Worm (Caenorhabditis elegans) whole organism, mixed stage, embryonic: Measurements from ENCODE around the gene vps-2.

Experiments used
- M03D4.4 ChIP-seq: sonication (generic microtip); optimal IDR thresholded peaks from 2 replicates; lab custom pipeline; 2017; ENCODE audit warnings: mild to moderate bottlenecking, missing genetic modification characterization, missing compliant biosample characterization
- bed-3 ChIP-seq: fragments of 200-800 bp; sonication (Bioruptor generic); optimal IDR thresholded peaks from 3 replicates; lab custom pipeline; 2018; ENCODE audit warnings: mild to moderate bottlenecking, missing genetic modification characterization, moderate library complexity, missing compliant biosample characterization
- blmp-1 ChIP-seq: fragments of 150-350 bp; optimal IDR thresholded peaks from 2 replicates; lab custom pipeline; 2014; ENCODE audit warnings: missing biosample characterization, missing genetic modification characterization
- ceh-39 ChIP-seq: fragments of 150-350 bp; optimal IDR thresholded peaks from 2 replicates; lab custom pipeline; 2014; ENCODE audit warnings: missing biosample characterization, missing genetic modification characterization
- ceh-43 ChIP-seq: fragments of 200-800 bp; sonication (Bioruptor generic); optimal IDR thresholded peaks from 2 replicates; lab custom pipeline; 2018; ENCODE audit warnings: mild to moderate bottlenecking, missing genetic modification characterization, moderate library complexity, missing compliant biosample characterization
- ceh-83 ChIP-seq: fragments of 200-800 bp; sonication (Bioruptor generic); optimal IDR thresholded peaks from 2 replicates; lab custom pipeline; 2018; ENCODE audit warnings: mild to moderate bottlenecking, missing genetic modification characterization, missing compliant biosample characterization
- ces-1 ChIP-seq: fragments of 150-350 bp; optimal IDR thresholded peaks from 2 replicates; lab custom pipeline; 2014; ENCODE audit warnings: missing biosample characterization, missing genetic modification reagents, missing genetic modification characterization
- cnd-1 ChIP-seq: fragments of 200-800 bp; sonication (Bioruptor generic); optimal IDR thresholded peaks from 2 replicates; lab custom pipeline; 2018; ENCODE audit warnings: mild to moderate bottlenecking, missing genetic modification characterization, missing compliant biosample characterization
- drap-1 ChIP-seq: fragments of 200-800 bp; sonication (Bioruptor generic); optimal IDR thresholded peaks from 3 replicates; lab custom pipeline; 2018; ENCODE audit warnings: mild to moderate bottlenecking, missing genetic modification characterization, missing compliant biosample characterization
- elt-1 ChIP-seq: sonication (generic microtip); optimal IDR thresholded peaks from 2 replicates; lab custom pipeline; 2017; ENCODE audit warnings: missing genetic modification characterization, mild to moderate bottlenecking, missing compliant biosample characterization, antibody characterized with exemption, moderate library complexity, borderline replicate concordance; ENCODE audit not compliant: insufficient read depth
- elt-3 ChIP-seq: fragments of 150-350 bp; optimal IDR thresholded peaks from 2 replicates; lab custom pipeline; 2014; ENCODE audit warnings: missing biosample characterization, missing genetic modification characterization
- flh-1 ChIP-seq: fragments of 200-800 bp; sonication (Bioruptor generic); optimal IDR thresholded peaks from 2 replicates; lab custom pipeline; 2018; ENCODE audit warnings: mild to moderate bottlenecking, missing genetic modification characterization, moderate library complexity, missing compliant biosample characterization
- ham-2 ChIP-seq: fragments of 200-800 bp; sonication (Bioruptor generic); optimal IDR thresholded peaks from 2 replicates; lab custom pipeline; 2018; ENCODE audit warnings: mild to moderate bottlenecking, missing genetic modification characterization, missing compliant biosample characterization
- hlh-1 ChIP-seq: fragments of 150-350 bp; optimal IDR thresholded peaks from 2 replicates; lab custom pipeline; 2014; ENCODE audit warnings: missing biosample characterization, missing genetic modification reagents, missing genetic modification characterization
- lin-13 ChIP-seq: fragments of 150-350 bp; optimal IDR thresholded peaks from 2 replicates; lab custom pipeline; 2014; ENCODE audit warnings: missing biosample characterization, missing genetic modification characterization
- lin-32 ChIP-seq: fragments of 200-800 bp; sonication (Bioruptor generic); optimal IDR thresholded peaks from 2 replicates; lab custom pipeline; 2018; ENCODE audit warnings: mild to moderate bottlenecking, missing genetic modification characterization, missing compliant biosample characterization
- lsy-2 ChIP-seq: fragments of 150-350 bp; optimal IDR thresholded peaks from 2 replicates; lab custom pipeline; 2014; ENCODE audit warnings: missing biosample characterization, missing genetic modification characterization
- mab-5 ChIP-seq: fragments of 150-350 bp; optimal IDR thresholded peaks from 2 replicates; lab custom pipeline; 2014; ENCODE audit warnings: missing biosample characterization, missing genetic modification characterization
- mep-1 ChIP-seq: fragments of 150-350 bp; optimal IDR thresholded peaks from 2 replicates; lab custom pipeline; 2017; ENCODE audit warnings: missing biosample characterization, missing genetic modification reagents, missing genetic modification characterization, inconsistent platforms
- mls-2 ChIP-seq: sonication (generic microtip); optimal IDR thresholded peaks from 2 replicates; lab custom pipeline; 2016; ENCODE audit warnings: mild to moderate bottlenecking, missing genetic modification characterization, moderate library complexity, missing compliant biosample characterization
- nhr-12 ChIP-seq: fragments of 150-350 bp; optimal IDR thresholded peaks from 2 replicates; lab custom pipeline; 2014; ENCODE audit warnings: missing biosample characterization, missing genetic modification characterization
- nhr-2 ChIP-seq: fragments of 150-350 bp; optimal IDR thresholded peaks from 2 replicates; lab custom pipeline; 2014; ENCODE audit warnings: missing biosample characterization, missing genetic modification characterization
- nhr-237 ChIP-seq: fragments of 150-350 bp; optimal IDR thresholded peaks from 2 replicates; lab custom pipeline; 2014; ENCODE audit warnings: missing biosample characterization, missing genetic modification characterization
- nhr-28 ChIP-seq: fragments of 150-350 bp; optimal IDR thresholded peaks from 2 replicates; lab custom pipeline; 2014; ENCODE audit warnings: missing biosample characterization, missing genetic modification characterization
- nhr-76 ChIP-seq: sonication (generic microtip); optimal IDR thresholded peaks from 2 replicates; lab custom pipeline; 2017; ENCODE audit warnings: missing biosample characterization, missing genetic modification characterization
- pha-4 ChIP-seq: fragments of 150-350 bp; optimal IDR thresholded peaks from 2 replicates; lab custom pipeline; 2018; ENCODE audit warnings: missing biosample characterization, missing genetic modification reagents, missing genetic modification characterization
- snpc-4 ChIP-seq: fragments of 150-350 bp; optimal IDR thresholded peaks from 2 replicates; lab custom pipeline; 2014; ENCODE audit warnings: missing biosample characterization, missing genetic modification characterization
- sptf-1 ChIP-seq: sonication (generic microtip); optimal IDR thresholded peaks from 2 replicates; lab custom pipeline; 2017; ENCODE audit warnings: mild to moderate bottlenecking, missing genetic modification characterization, moderate library complexity, missing compliant biosample characterization
- tbx-8 ChIP-seq: fragments of 200-800 bp; sonication (Bioruptor generic); optimal IDR thresholded peaks from 2 replicates; lab custom pipeline; 2018; ENCODE audit warnings: mild to moderate bottlenecking, missing genetic modification characterization, moderate library complexity, missing compliant biosample characterization
- unc-120 ChIP-seq: sonication (generic microtip); optimal IDR thresholded peaks from 2 replicates; lab custom pipeline; 2017; ENCODE audit warnings: missing genetic modification characterization, missing compliant biosample characterization; ENCODE audit not compliant: poor library complexity, severe bottlenecking
- unc-39 ChIP-seq: fragments of 150-350 bp; optimal IDR thresholded peaks from 2 replicates; lab custom pipeline; 2014; ENCODE audit warnings: missing biosample characterization, missing genetic modification characterization
- unc-62 ChIP-seq: fragments of 150-350 bp; optimal IDR thresholded peaks from 2 replicates; lab custom pipeline; 2014; ENCODE audit warnings: missing biosample characterization, missing genetic modification reagents, missing genetic modification characterization
- zip-8 ChIP-seq: fragments of 150-350 bp; optimal IDR thresholded peaks from 2 replicates; lab custom pipeline; 2014; ENCODE audit warnings: missing biosample characterization, missing genetic modification characterization
- ztf-11 ChIP-seq: fragments of 150-350 bp; optimal IDR thresholded peaks from 2 replicates; lab custom pipeline; 2014; ENCODE audit warnings: missing biosample characterization, missing genetic modification characterization

Gene vps-2

DNA sequence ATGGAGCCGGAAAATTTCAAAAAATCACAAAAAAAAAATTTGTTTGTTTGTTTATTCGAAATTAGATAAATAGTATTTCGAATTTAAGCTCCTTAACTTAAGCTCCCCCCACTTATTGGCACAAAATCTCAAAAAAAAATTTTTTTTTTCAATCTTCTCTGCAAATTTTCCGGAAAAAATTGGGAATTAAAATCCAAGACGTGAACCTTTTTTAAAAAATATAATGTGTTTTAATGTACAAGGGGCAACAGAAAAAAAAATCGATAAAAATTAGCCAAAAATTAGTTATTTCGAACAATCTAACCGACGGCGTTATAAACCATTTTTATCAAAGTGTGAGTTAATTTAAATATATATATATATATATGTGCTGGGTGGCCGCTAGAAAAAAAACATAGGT, 6.4 kb upstream of the vps-2 start, which contains the start of gene Y46G5A.14:
TSS of gene Y46G5A.14 (plus strand) at position 301 of the 400 bp plus-strand sequence.
- no peak for TF ChIP-seq nhr-28 (tag; lab: Kevin White, UChicago)
- no peak for TF ChIP-seq nhr-2 (tag; lab: Kevin White, UChicago)
- TF ChIP-seq lsy-2 (tag; lab: Kevin White, UChicago): no peak
- no peak for TF ChIP-seq blmp-1 (tag; lab: Kevin White, UChicago)
- TF ChIP-seq zip-8 (tag; lab: Kevin White, UChicago): no peak
- TF ChIP-seq M03D4.4 (tag; lab: Kevin White, UChicago): no peak
- TF ChIP-seq elt-1 (tag; lab: Kevin White, UChicago): no peak
- no peak for TF ChIP-seq unc-39 (tag; lab: Kevin White, UChicago)
- TF ChIP-seq nhr-237 (tag; lab: Kevin White, UChicago): no peak
- TF ChIP-seq mep-1 (tag; lab: Kevin White, UChicago): no peak
- no peak for TF ChIP-seq ztf-11
- TF ChIP-seq sptf-1 (tag; lab: Kevin White, UChicago): no peak
- TF ChIP-seq nhr-12 (tag; lab: Kevin White, UChicago): no peak
- no peak for TF ChIP-seq flh-1 (GFP tag; lab: Kevin White, UChicago)
- TF ChIP-seq ceh-43 (GFP tag; lab: Kevin White, UChicago): no peak

DNA sequence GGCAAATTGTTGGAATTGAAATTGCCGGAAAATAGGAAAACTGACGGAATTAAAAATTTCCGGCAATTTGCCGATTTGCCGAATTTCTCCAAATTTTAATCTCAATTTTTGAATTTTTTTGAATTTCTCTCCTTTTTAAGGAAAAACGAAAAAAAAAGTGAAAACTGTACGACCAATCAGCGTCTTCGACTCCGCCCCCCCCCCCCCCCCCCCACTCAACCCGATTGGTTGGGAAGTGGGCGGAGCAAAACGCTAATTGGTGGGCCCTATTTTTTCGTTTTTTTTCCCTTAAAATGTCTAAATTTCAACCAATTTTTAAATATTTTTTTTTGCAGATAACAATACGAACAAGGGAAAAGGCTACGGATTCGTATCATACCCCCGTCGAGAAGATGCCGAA, 1.9 kb upstream of the vps-2 start:
- TF ChIP-seq nhr-28 (tag; lab: Kevin White, UChicago): no peak
- no peak for TF ChIP-seq unc-120 (tag; lab: Kevin White, UChicago)
- no peak for TF ChIP-seq lin-13 (tag; lab: Kevin White, UChicago)
- TF ChIP-seq unc-39 (tag; lab: Kevin White, UChicago): no peak
- TF ChIP-seq drap-1: no peak
- no peak for TF ChIP-seq ceh-83 (GFP tag; lab: Kevin White, UChicago)
- TF ChIP-seq M03D4.4 (tag; lab: Kevin White, UChicago): no peak

DNA sequence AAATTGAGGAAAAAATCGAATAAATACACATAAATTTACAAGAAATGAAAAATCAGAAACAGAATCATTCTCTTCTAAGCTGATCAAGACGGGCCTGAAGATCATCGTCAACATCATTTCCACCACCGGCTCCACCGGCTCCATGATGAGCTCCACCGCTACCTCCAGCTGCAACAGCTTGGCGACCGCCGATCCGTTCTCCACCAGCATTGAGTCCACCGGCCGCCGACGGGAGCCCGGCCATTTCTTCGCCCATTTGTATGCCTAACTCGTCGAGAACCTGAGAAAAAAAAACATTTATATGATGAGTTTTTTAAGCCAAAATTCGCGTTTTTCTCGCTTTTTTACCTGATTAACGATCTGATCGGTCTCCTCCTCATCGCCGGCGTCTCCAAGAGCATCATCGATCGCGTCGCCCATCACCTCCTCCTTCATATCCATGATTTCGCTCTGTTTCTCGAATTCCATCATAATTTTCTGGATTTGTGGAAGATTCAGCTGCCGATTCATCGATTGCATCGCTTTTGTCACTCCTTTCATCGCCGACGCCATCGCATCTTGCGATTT, 676 bp downstream of the vps-2 start:
- TF ChIP-seq ceh-39: no peak
- TF ChIP-seq elt-3 (tag; lab: Kevin White, UChicago): no peak
- no peak for TF ChIP-seq nhr-12 (tag; lab: Kevin White, UChicago)
- no peak for TF ChIP-seq nhr-76
- TF ChIP-seq hlh-1 (tag; lab: Kevin White, UChicago): no peak
- no peak for TF ChIP-seq mls-2 (tag; lab: Kevin White, UChicago)
- TF ChIP-seq sptf-1 (tag; lab: Kevin White, UChicago): no peak
- no peak for TF ChIP-seq snpc-4 (tag; lab: Kevin White, UChicago)
- TF ChIP-seq lin-32: no peak

DNA sequence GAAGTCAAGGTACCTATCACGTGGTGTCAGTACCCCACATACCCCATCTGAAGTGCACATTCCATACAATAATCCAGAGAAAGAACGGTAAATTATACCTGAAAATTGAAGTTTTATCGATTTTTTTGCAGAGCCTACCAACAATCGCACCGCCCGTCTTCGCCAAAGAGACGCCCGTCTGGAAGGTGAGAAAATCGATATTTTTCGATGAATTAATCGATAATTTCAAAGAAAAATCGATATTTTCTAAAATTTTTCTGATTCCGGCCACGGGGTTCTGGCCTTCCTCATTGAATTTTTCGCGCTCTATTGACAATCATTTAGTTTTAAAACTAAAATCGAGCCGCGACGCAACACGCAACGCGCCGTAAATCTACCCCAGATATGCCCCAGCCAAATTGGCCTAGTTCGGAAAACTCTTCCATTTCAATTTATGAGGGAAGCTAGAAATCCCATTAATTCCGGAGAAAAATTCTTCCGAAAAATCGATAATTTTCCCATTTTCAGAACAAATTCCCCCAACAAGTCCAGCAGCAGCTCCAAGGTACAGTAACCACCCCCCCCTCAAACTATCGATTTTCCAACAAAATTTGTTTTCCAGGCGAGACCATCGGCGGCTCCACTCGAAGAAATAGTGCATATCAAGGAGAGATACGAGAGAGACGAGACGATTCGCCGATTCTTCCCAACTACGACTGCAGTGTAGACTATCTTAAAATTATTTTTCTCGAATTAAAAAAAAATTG, 1.4 kb downstream of the vps-2 start:
- TF ChIP-seq mab-5 (no peak), ham-2 (no peak), ces-1 (no peak), unc-39 (tag; lab: Kevin White, UChicago) (no peak), nhr-2 (tag; lab: Kevin White, UChicago) (no peak), unc-120 (tag; lab: Kevin White, UChicago) (no peak), ztf-11 (no peak), ceh-43 (GFP tag; lab: Kevin White, UChicago) (no peak)
- TF ChIP-seq, all 35 proteins: peak for 0

DNA sequence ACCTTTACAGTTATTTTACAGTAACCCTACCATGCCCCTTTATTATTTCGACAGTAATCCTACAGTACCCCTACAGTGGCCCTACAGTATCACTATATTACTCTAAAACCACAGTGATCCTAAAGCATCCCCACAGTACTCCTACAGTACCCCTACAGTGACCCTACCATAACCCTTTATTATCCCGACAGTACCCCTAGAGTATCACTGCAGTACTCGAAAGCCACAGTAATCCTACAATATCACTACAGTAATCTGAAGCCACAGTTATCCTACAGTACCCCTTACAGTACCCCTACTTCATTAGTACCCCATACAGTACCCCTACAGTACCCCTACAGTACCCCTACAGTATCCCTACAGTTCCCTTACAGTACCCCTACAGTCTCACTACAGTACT, 3.5 kb downstream of the vps-2 start:
- TF ChIP-seq mab-5: no peak

DNA sequence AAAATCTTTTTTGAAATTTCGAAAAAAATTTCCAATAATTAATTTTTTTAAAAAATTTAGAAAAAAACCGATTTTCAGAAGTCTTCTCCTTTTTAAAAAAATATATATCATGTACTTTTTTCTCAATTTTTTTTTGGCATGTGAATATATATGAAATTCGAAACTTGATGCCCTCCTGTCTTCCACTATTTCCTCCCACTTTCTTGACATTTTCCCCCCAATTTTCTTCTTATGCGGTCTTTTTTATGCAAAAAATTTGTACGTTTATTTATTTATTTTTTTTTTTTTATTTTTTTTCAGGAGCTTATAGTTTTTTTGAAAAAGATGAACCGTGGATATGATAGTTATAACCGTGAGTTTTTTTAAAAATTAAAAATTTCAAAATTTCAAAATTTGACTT, 7.5 kb downstream of the vps-2 start, which contains the start of gene cnp-2:
TSS of gene cnp-2 (plus strand) at position 301 of the 400 bp plus-strand sequence.
- TF ChIP-seq cnd-1 (tag; lab: Kevin White, UChicago) (no peak), lsy-2 (tag; lab: Kevin White, UChicago) (no peak), ceh-83 (GFP tag; lab: Kevin White, UChicago) (no peak), pha-4 (tag; lab: Kevin White, UChicago) (no peak), nhr-2 (tag; lab: Kevin White, UChicago) (no peak), lin-13 (tag; lab: Kevin White, UChicago) (no peak), tbx-8 (no peak), ces-1 (no peak), nhr-12 (tag; lab: Kevin White, UChicago) (no peak), elt-3 (tag; lab: Kevin White, UChicago) (no peak), nhr-76 (no peak), ceh-43 (GFP tag; lab: Kevin White, UChicago) (no peak), bed-3 (GFP tag; lab: Kevin White, UChicago) (no peak), drap-1 (no peak), unc-120 (tag; lab: Kevin White, UChicago) (no peak), mep-1 (tag; lab: Kevin White, UChicago) (no peak), unc-62 (GFP tag; lab: Kevin White, UChicago) (no peak)
